Fruit fly (Drosophila melanogaster) whole organism, embryonic: Measurements from ENCODE around the gene Syx5.

ENCODE experiments used
- ATbp ChIP-seq: fragments of 200-800 bp; sonication (Bioruptor generic); optimal IDR thresholded peaks from 2 replicates; lab custom pipeline; 2017; ENCODE audit warnings: missing biosample characterization, mild to moderate bottlenecking, missing genetic modification characterization, missing genetic modification reagents
- Abd-B ChIP-seq: fragments of 200-800 bp; sonication (Bioruptor generic); optimal IDR thresholded peaks from 2 replicates; lab custom pipeline; 2018; ENCODE audit warnings: missing biosample characterization, mild to moderate bottlenecking, missing genetic modification characterization, moderate library complexity
- Adf1 ChIP-seq: fragments of 200-800 bp; sonication (Bioruptor generic); IDR thresholded peaks from 2 replicates; pipeline ENCODE4 v1.3.6; 2022; ENCODE audit warnings: missing biosample characterization, missing genetic modification characterization
- CG10147 ChIP-seq: fragments of 200-800 bp; sonication (Bioruptor generic); optimal IDR thresholded peaks from 2 replicates; lab custom pipeline; 2019; ENCODE audit warnings: missing biosample characterization, mild to moderate bottlenecking, missing genetic modification characterization, moderate library complexity
- CG10366 ChIP-seq: fragments of 200-800 bp; sonication (Bioruptor generic); IDR thresholded peaks from 2 replicates; pipeline ENCODE4 v1.3.6; 2022; ENCODE audit warnings: missing biosample characterization, missing genetic modification characterization
- CG10959 ChIP-seq: fragments of 200-800 bp; sonication (Bioruptor generic); IDR thresholded peaks from 2 replicates; pipeline ENCODE4 v1.3.6; 2022; ENCODE audit warnings: missing biosample characterization, missing genetic modification characterization
- CG11456 ChIP-seq: fragments of 200-800 bp; sonication (Bioruptor generic); IDR thresholded peaks from 3 replicates; pipeline ENCODE4 v1.3.6; 2022; ENCODE audit warnings: missing biosample characterization, missing genetic modification characterization
- CG12219 ChIP-seq: fragments of 200-800 bp; sonication (Bioruptor generic); optimal IDR thresholded peaks from 3 replicates; lab custom pipeline; 2018; ENCODE audit warnings: missing biosample characterization, mild to moderate bottlenecking, missing genetic modification characterization
- CG13296 ChIP-seq: fragments of 200-800 bp; sonication (Bioruptor generic); optimal IDR thresholded peaks from 3 replicates; lab custom pipeline; 2018; ENCODE audit warnings: missing biosample characterization, mild to moderate bottlenecking, missing genetic modification characterization
- CG15011 ChIP-seq: fragments of 200-800 bp; sonication (Bioruptor generic); optimal IDR thresholded peaks from 3 replicates; lab custom pipeline; 2018; ENCODE audit warnings: missing biosample characterization, mild to moderate bottlenecking, missing genetic modification characterization
- CG15269 ChIP-seq: fragments of 200-800 bp; sonication (Bioruptor generic); optimal IDR thresholded peaks from 2 replicates; lab custom pipeline; 2018; ENCODE audit warnings: missing biosample characterization, mild to moderate bottlenecking, missing genetic modification characterization, moderate library complexity
- CG1647 ChIP-seq: fragments of 200-800 bp; sonication (Bioruptor generic); optimal IDR thresholded peaks from 3 replicates; lab custom pipeline; 2016; ENCODE audit warnings: missing biosample characterization, missing genetic modification characterization
- CG17328 ChIP-seq: fragments of 200-800 bp; sonication (Bioruptor generic); IDR thresholded peaks from 2 replicates; pipeline ENCODE4 v1.3.6; 2022; ENCODE audit warnings: missing biosample characterization, missing genetic modification characterization
- CG18262 ChIP-seq: fragments of 200-800 bp; optimal IDR thresholded peaks from 3 replicates; lab custom pipeline; 2019; ENCODE audit warnings: missing biosample characterization, mild to moderate bottlenecking, missing genetic modification characterization, moderate library complexity
- CG2199 ChIP-seq: fragments of 200-800 bp; sonication (Bioruptor generic); IDR thresholded peaks from 3 replicates; pipeline ENCODE4 v1.3.6; 2022; ENCODE audit warnings: missing biosample characterization, missing genetic modification characterization
- CG31441 ChIP-seq: fragments of 200-800 bp; sonication (Bioruptor generic); IDR thresholded peaks from 2 replicates; pipeline ENCODE4 v1.3.6; 2022; ENCODE audit warnings: missing biosample characterization, missing genetic modification characterization
- CG32767 ChIP-seq: fragments of 200-800 bp; sonication (Bioruptor generic); IDR thresholded peaks from 2 replicates; pipeline ENCODE4 v1.3.6; 2022; ENCODE audit warnings: missing biosample characterization, missing genetic modification characterization
- CG3281 ChIP-seq: fragments of 200-800 bp; sonication (Bioruptor generic); optimal IDR thresholded peaks from 3 replicates; lab custom pipeline; 2017; ENCODE audit warnings: missing biosample characterization, mild to moderate bottlenecking, missing genetic modification characterization
- CG33557 ChIP-seq: fragments of 200-800 bp; sonication (Bioruptor generic); optimal IDR thresholded peaks from 2 replicates; lab custom pipeline; 2019; ENCODE audit warnings: missing biosample characterization, mild to moderate bottlenecking, missing genetic modification characterization, moderate library complexity
- CG3847 ChIP-seq: fragments of 200-800 bp; sonication (Bioruptor generic); IDR thresholded peaks from 2 replicates; pipeline ENCODE4 v1.3.6; 2022; ENCODE audit warnings: missing biosample characterization, missing genetic modification characterization
- CG4424 ChIP-seq: fragments of 200-800 bp; sonication (Bioruptor generic); optimal IDR thresholded peaks from 3 replicates; lab custom pipeline; 2016; ENCODE audit warnings: missing biosample characterization, missing genetic modification characterization
- CG4617 ChIP-seq: fragments of 200-800 bp; sonication (Bioruptor generic); optimal IDR thresholded peaks from 3 replicates; lab custom pipeline; 2016; ENCODE audit warnings: missing biosample characterization, missing genetic modification characterization, borderline replicate concordance
- CG4707 ChIP-seq: fragments of 200-800 bp; sonication (Bioruptor generic); optimal IDR thresholded peaks from 2 replicates; lab custom pipeline; 2018; ENCODE audit warnings: missing biosample characterization, mild to moderate bottlenecking, missing genetic modification characterization, moderate library complexity
- CG5245 ChIP-seq: fragments of 200-800 bp; sonication (Bioruptor generic); optimal IDR thresholded peaks from 3 replicates; lab custom pipeline; 2016; ENCODE audit warnings: missing biosample characterization, missing genetic modification characterization
- CG7963 ChIP-seq: fragments of 200-800 bp; sonication (Bioruptor generic); IDR thresholded peaks from 3 replicates; pipeline ENCODE4 v1.3.6; 2022; ENCODE audit warnings: missing biosample characterization, missing genetic modification characterization; ENCODE audit not compliant: partially characterized antibody
- CG8089 ChIP-seq: fragments of 200-800 bp; sonication (Bioruptor generic); optimal IDR thresholded peaks from 3 replicates; lab custom pipeline; 2016; ENCODE audit warnings: missing biosample characterization, missing genetic modification characterization
- CG9727 ChIP-seq: fragments of 200-800 bp; sonication (Bioruptor generic); optimal IDR thresholded peaks from 3 replicates; lab custom pipeline; 2017; ENCODE audit warnings: missing biosample characterization, mild to moderate bottlenecking, missing genetic modification characterization
- CoRest ChIP-seq: fragments of 200-800 bp; sonication (Bioruptor generic); optimal IDR thresholded peaks from 3 replicates; lab custom pipeline; 2018; ENCODE audit warnings: missing biosample characterization, mild to moderate bottlenecking, missing genetic modification characterization, moderate library complexity
- D ChIP-seq, 2 experiments: fragments of 200-800 bp in 1 of 2; fragments of >200 bp in 1 of 2; sonication (Bioruptor generic) in 1 of 2; optimal IDR thresholded peaks; 2 replicates in 1 of 2; 3 replicates in 1 of 2; lab custom pipeline; 2017; ENCODE audit warnings: mild to moderate bottlenecking in 1 of 2, missing biosample characterization in 1 of 2, missing genetic modification characterization in 1 of 2, missing genetic modification reagents in 1 of 2
- E2f1 ChIP-seq: fragments of 200-800 bp; sonication (Bioruptor generic); IDR thresholded peaks from 2 replicates; pipeline ENCODE4 v1.3.6; 2022; ENCODE audit warnings: missing biosample characterization, missing genetic modification characterization
- HHEX ChIP-seq: fragments of 200-800 bp; sonication (Bioruptor generic); optimal IDR thresholded peaks from 3 replicates; lab custom pipeline; 2017; ENCODE audit warnings: missing biosample characterization, mild to moderate bottlenecking, missing genetic modification characterization, missing genetic modification reagents
- Mad ChIP-seq: fragments of 200-800 bp; sonication (Bioruptor generic); optimal IDR thresholded peaks from 2 replicates; lab custom pipeline; 2016; ENCODE audit warnings: missing biosample characterization, missing genetic modification characterization
- NC2β ChIP-seq: fragments of 200-800 bp; sonication (Bioruptor generic); optimal IDR thresholded peaks from 2 replicates; lab custom pipeline; 2016; ENCODE audit warnings: missing biosample characterization, missing genetic modification characterization
- Sox100B ChIP-seq: fragments of 200-800 bp; sonication (Bioruptor generic); optimal IDR thresholded peaks from 3 replicates; lab custom pipeline; 2018; ENCODE audit warnings: missing biosample characterization, mild to moderate bottlenecking, missing genetic modification characterization
- ac ChIP-seq: fragments of 200-800 bp; sonication (Bioruptor generic); optimal IDR thresholded peaks from 3 replicates; lab custom pipeline; 2017; ENCODE audit warnings: missing biosample characterization, mild to moderate bottlenecking, missing genetic modification characterization
- amos ChIP-seq: fragments of 200-800 bp; sonication (Bioruptor generic); IDR thresholded peaks from 2 replicates; pipeline ENCODE4 v1.3.6; 2022; ENCODE audit warnings: missing biosample characterization, missing genetic modification characterization; ENCODE audit not compliant: partially characterized antibody
- bowl ChIP-seq: fragments of 200-800 bp; sonication (Bioruptor generic); IDR thresholded peaks from 2 replicates; pipeline ENCODE4 v1.3.6; 2022; ENCODE audit warnings: missing biosample characterization, missing genetic modification characterization
- chif ChIP-seq, 2 experiments: fragments of 200-800 bp; sonication (Bioruptor generic); optimal IDR thresholded peaks; 3 replicates each; lab custom pipeline; 2016; ENCODE audit warnings: missing biosample characterization in 2 of 2, missing genetic modification characterization in 2 of 2
- dan ChIP-seq: fragments of 200-800 bp; sonication (Bioruptor generic); IDR thresholded peaks from 2 replicates; pipeline ENCODE4 v1.3.6; 2022; ENCODE audit warnings: missing biosample characterization, missing genetic modification characterization
- fd102C ChIP-seq: fragments of 200-800 bp; sonication (Bioruptor generic); optimal IDR thresholded peaks from 2 replicates; lab custom pipeline; 2018; ENCODE audit warnings: missing biosample characterization, mild to moderate bottlenecking, missing genetic modification characterization, moderate library complexity
- fd64A ChIP-seq: fragments of 200-800 bp; sonication (Bioruptor generic); optimal IDR thresholded peaks from 3 replicates; lab custom pipeline; 2018; ENCODE audit warnings: missing biosample characterization, mild to moderate bottlenecking, missing genetic modification characterization
- ftz-f1 ChIP-seq: fragments of 200-800 bp; sonication (Bioruptor generic); optimal IDR thresholded peaks from 2 replicates; lab custom pipeline; 2016; ENCODE audit warnings: missing biosample characterization, missing genetic modification characterization
- gt ChIP-seq: fragments of 200-800 bp; sonication (Bioruptor generic); IDR thresholded peaks from 2 replicates; pipeline ENCODE4 v1.3.6; 2022; ENCODE audit warnings: missing biosample characterization, missing genetic modification characterization
- knrl ChIP-seq: fragments of 200-800 bp; sonication (Bioruptor generic); IDR thresholded peaks from 3 replicates; pipeline ENCODE4 v1.3.6; 2022; ENCODE audit warnings: missing biosample characterization, missing genetic modification characterization; ENCODE audit not compliant: partially characterized antibody
- nau ChIP-seq: fragments of 200-800 bp; sonication (Bioruptor generic); optimal IDR thresholded peaks from 3 replicates; lab custom pipeline; 2017; ENCODE audit warnings: missing biosample characterization, mild to moderate bottlenecking, missing genetic modification characterization, missing genetic modification reagents
- ranshi ChIP-seq: fragments of 200-800 bp; sonication (Bioruptor generic); IDR thresholded peaks from 2 replicates; pipeline ENCODE4 v1.3.6; 2022; ENCODE audit warnings: missing biosample characterization, missing genetic modification characterization
- rib ChIP-seq: fragments of 200-800 bp; sonication (Bioruptor generic); IDR thresholded peaks from 2 replicates; pipeline ENCODE4 v1.3.6; 2022; ENCODE audit warnings: missing biosample characterization, missing genetic modification characterization
- ttk ChIP-seq: fragments of 200-800 bp; sonication (Bioruptor generic); IDR thresholded peaks from 2 replicates; pipeline ENCODE4 v2.1.2; 2022; ENCODE audit warnings: missing biosample characterization, missing genetic modification characterization
- usp ChIP-seq: fragments of >200 bp; optimal IDR thresholded peaks from 2 replicates; lab custom pipeline; 2017; ENCODE audit warnings: missing biosample characterization, missing genetic modification characterization
- zen ChIP-seq: fragments of 200-800 bp; sonication (Bioruptor generic); optimal IDR thresholded peaks from 3 replicates; lab custom pipeline; 2018; ENCODE audit warnings: missing biosample characterization, mild to moderate bottlenecking, missing genetic modification characterization, moderate library complexity

The Syx5 gene

DNA sequence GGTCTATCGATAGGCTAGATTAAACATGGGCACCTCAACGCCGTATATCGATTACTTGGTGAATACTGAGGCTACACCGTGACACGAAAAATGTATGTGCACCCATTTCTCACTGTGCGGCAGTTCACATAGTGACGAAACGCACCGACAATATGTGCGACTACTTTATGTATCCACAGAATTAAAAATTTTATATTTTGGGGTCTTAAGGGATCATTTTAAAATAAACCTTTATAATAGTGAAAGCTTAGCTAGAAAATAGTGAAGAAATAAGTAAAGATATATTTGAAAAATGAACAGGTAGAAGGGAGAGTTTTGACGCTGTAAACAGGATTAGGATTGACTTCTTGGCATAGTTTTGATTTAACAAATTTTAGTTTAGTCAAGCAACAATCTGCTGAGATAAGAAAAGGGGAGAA lies 22.0 kb downstream of the Syx5 start, which contains the start of gene mRpL4 (continued):
- TF ChIP-seq CG8089 (GFP tag; lab: Kevin White, UChicago) (peak; percentile 71), CG7963 (peak; percentile 95), chif (GFP tag; optimal IDR thresholded peaks at IDR 0.05; lab: Kevin White, UChicago) (peak; percentile 51 to 73), ttk (GFP tag; lab: Robert Waterston, UW) (peak; percentile 65; the same call in 1 of the 2 replicates), CG31441 (GFP tag; lab: Robert Waterston, UW) (no peak), CG15011 (GFP tag; lab: Kevin White, UChicago) (no peak), CG11456 (GFP tag; lab: Robert Waterston, UW) (no peak; the same call in 2 of the 3 replicates), HHEX (GFP tag; lab: Kevin White, UChicago) (peak; percentile 11), CG1647 (peak; percentile 46), CG4424 (GFP tag; lab: Kevin White, UChicago) (peak; percentile 77), CG4707 (no peak), CG13296 (GFP tag; lab: Kevin White, UChicago) (peak; percentile 48), Abd-B (GFP tag; lab: Kevin White, UChicago) (peak; percentile 72), CG17328 (peak; percentile 50; the same call in 1 of the 2 replicates), ftz-f1 (GFP tag; lab: Kevin White, UChicago) (no peak), bowl (GFP tag; lab: Robert Waterston, UW) (no peak), CG4617 (GFP tag; lab: Kevin White, UChicago) (peak; percentile 89), fd102C (GFP tag; lab: Kevin White, UChicago) (peak; percentile 33), CG3281 (no peak), zen (peak; percentile 49), fd64A (GFP tag; lab: Kevin White, UChicago) (no peak), amos (peak; percentile 99), rib (GFP tag; lab: Robert Waterston, UW) (no peak), CG12219 (GFP tag; lab: Kevin White, UChicago) (no peak), CG5245 (GFP tag; lab: Kevin White, UChicago) (peak; percentile 41), CG32767 (peak; percentile 78), dan (GFP tag; lab: Robert Waterston, UW) (no peak), knrl (GFP tag; lab: Robert Waterston, UW) (peak; percentile 99), CG10147 (GFP tag; lab: Kevin White, UChicago) (no peak), CG15269 (no peak), E2f1 (GFP tag; lab: Robert Waterston, UW) (peak; percentile 70), CG9727 (GFP tag; lab: Kevin White, UChicago) (peak; percentile 51), ATbp (no peak), ranshi (peak; percentile 74; the same call in 1 of the 2 replicates), CG18262 (tag; lab: Kevin White, UChicago) (peak; percentile 57), Mad (GFP tag; lab: Kevin White, UChicago) (no peak), CG3847 (peak; percentile 66), CG2199 (peak; percentile 87), nau (no peak), Sox100B (GFP tag; lab: Kevin White, UChicago) (peak; percentile 30), CG10959 (GFP tag; lab: Robert Waterston, UW) (no peak), ac (GFP tag; lab: Kevin White, UChicago) (no peak), D (optimal IDR thresholded peaks at IDR 0.05; lab: Kevin White, UChicago) (no peak), D (GFP tag; optimal IDR thresholded peaks at IDR 0.05; lab: Kevin White, UChicago) (no peak), CoRest (tag; lab: Kevin White, UChicago) (peak; percentile 56), NC2β (GFP tag; lab: Kevin White, UChicago) (peak; percentile 60), usp (GFP tag; lab: Kevin White, UChicago) (no peak), Adf1 (GFP tag; lab: Robert Waterston, UW) (no peak), CG33557 (GFP tag; lab: Kevin White, UChicago) (peak; percentile 4), gt (GFP tag; lab: Robert Waterston, UW) (no peak), CG10366 (GFP tag; lab: Robert Waterston, UW) (0 out of 2 replicates have a peak, but pooled peaks have one; percentile 50)
